Worm (Caenorhabditis elegans): ENCODE data around the gene F16G10.6.

F16G10.6 gene

ce11 chrII:2411093-2411492 is 33.4 kb upstream of the F16G10.6 start:
- TF ChIP-seq med-1 (GFP tag; optimal IDR thresholded peaks at IDR 0.05; ENCODE audit: insufficient read depth) (no peak), ztf-23 (GFP tag; IDR thresholded peaks at IDR 0.05) (no peak), klf-2 (GFP tag; conservative IDR thresholded peaks at IDR 0.05) (no peak), tab-1 (GFP tag; IDR thresholded peaks at IDR 0.05) (no peak), ref-1 (GFP tag; conservative IDR thresholded peaks at IDR 0.05) (no peak), flt-1 (GFP tag; IDR thresholded peaks at IDR 0.05) (no peak), ztf-29 (GFP tag; IDR thresholded peaks at IDR 0.05) (no peak), T22C8.4 (GFP tag; IDR thresholded peaks at IDR 0.05) (no peak), cog-1 (tag; optimal IDR thresholded peaks at IDR 0.05) (no peak)

ce11 chrII:2403984-2404383 is 26.3 kb upstream of the F16G10.6 start, which contains the start of gene F16G10.1:
F16G10.1 (plus strand) TSS chrII:2404284.
- no peak for TF ChIP-seq T22C8.4 (GFP tag; IDR thresholded peaks at IDR 0.05)
- no peak for TF ChIP-seq ztf-29 (GFP tag; IDR thresholded peaks at IDR 0.05)
- TF ChIP-seq klf-2 (GFP tag; conservative IDR thresholded peaks at IDR 0.05) = no peak
- TF ChIP-seq flt-1 (GFP tag; IDR thresholded peaks at IDR 0.05) = no peak
- TF ChIP-seq ref-1 (GFP tag; conservative IDR thresholded peaks at IDR 0.05) = no peak

ce11 chrII:2399810-2400209 is 22.2 kb upstream of the F16G10.6 start:
- TF ChIP-seq med-1 (GFP tag; optimal IDR thresholded peaks at IDR 0.05; ENCODE audit: insufficient read depth) (no peak), cog-1 (tag; optimal IDR thresholded peaks at IDR 0.05) (no peak), klf-2 (GFP tag; conservative IDR thresholded peaks at IDR 0.05) (no peak), ztf-29 (GFP tag; IDR thresholded peaks at IDR 0.05) (no peak)

ce11 chrII:2398884-2399283 is 21.2 kb upstream of the F16G10.6 start, which contains the start of gene F16G10.14:
F16G10.14 (minus strand) TSS chrII:2398984.
- TF ChIP-seq ref-1 (GFP tag; conservative IDR thresholded peaks at IDR 0.05) (no peak), tab-1 (GFP tag; IDR thresholded peaks at IDR 0.05) (no peak)

- no peak for TF ChIP-seq klf-2 (GFP tag; conservative IDR thresholded peaks at IDR 0.05)
- no peak for TF ChIP-seq T22C8.4 (GFP tag; IDR thresholded peaks at IDR 0.05)
- no peak for TF ChIP-seq ztf-29 (GFP tag; IDR thresholded peaks at IDR 0.05)
- TF ChIP-seq cog-1 (tag; optimal IDR thresholded peaks at IDR 0.05) = no peak
- no peak for TF ChIP-seq flt-1 (GFP tag; IDR thresholded peaks at IDR 0.05)
- no peak for TF ChIP-seq ztf-23 (GFP tag; IDR thresholded peaks at IDR 0.05)
- TF ChIP-seq ref-1 (GFP tag; conservative IDR thresholded peaks at IDR 0.05) = no peak
- no peak for TF ChIP-seq med-1 (GFP tag; optimal IDR thresholded peaks at IDR 0.05; ENCODE audit: insufficient read depth)
- TF ChIP-seq tab-1 (GFP tag; IDR thresholded peaks at IDR 0.05) = no peak
These were observed 18.2 kb upstream of the F16G10.6 start, which contains the start of gene F16G10.13 for ce11 chrII:2395864-2396263. F16G10.13 (minus strand) TSS chrII:2395964.

ce11 chrII:2393821-2394220 is 16.2 kb upstream of the F16G10.6 start, which contains the start of gene F16G10.11:
F16G10.11 (minus strand) TSS chrII:2393921.
- TF ChIP-seq T22C8.4 (GFP tag; IDR thresholded peaks at IDR 0.05) (no peak), flt-1 (GFP tag; IDR thresholded peaks at IDR 0.05) (no peak), ref-1 (GFP tag; conservative IDR thresholded peaks at IDR 0.05) (no peak), tab-1 (GFP tag; IDR thresholded peaks at IDR 0.05) (no peak), ztf-23 (GFP tag; IDR thresholded peaks at IDR 0.05) (no peak), klf-2 (GFP tag; conservative IDR thresholded peaks at IDR 0.05) (no peak), cog-1 (tag; optimal IDR thresholded peaks at IDR 0.05) (no peak), med-1 (GFP tag; optimal IDR thresholded peaks at IDR 0.05; ENCODE audit: insufficient read depth) (no peak), ztf-29 (GFP tag; IDR thresholded peaks at IDR 0.05) (no peak)

- TF ChIP-seq flt-1 (GFP tag; IDR thresholded peaks at IDR 0.05) = no peak
- TF ChIP-seq med-1 (GFP tag; optimal IDR thresholded peaks at IDR 0.05; ENCODE audit: insufficient read depth) = no peak
- no peak for TF ChIP-seq tab-1 (GFP tag; IDR thresholded peaks at IDR 0.05)
- no peak for TF ChIP-seq ztf-23 (GFP tag; IDR thresholded peaks at IDR 0.05)
- no peak for TF ChIP-seq ref-1 (GFP tag; conservative IDR thresholded peaks at IDR 0.05)
- TF ChIP-seq ztf-29 (GFP tag; IDR thresholded peaks at IDR 0.05) = no peak
- no peak for TF ChIP-seq cog-1 (tag; optimal IDR thresholded peaks at IDR 0.05)
- TF ChIP-seq klf-2 (GFP tag; conservative IDR thresholded peaks at IDR 0.05) = no peak
- TF ChIP-seq T22C8.4 (GFP tag; IDR thresholded peaks at IDR 0.05) = no peak
These were observed 13.2 kb upstream of the F16G10.6 start, which contains the start of gene F16G10.10 for ce11 chrII:2390884-2391283. F16G10.10 (minus strand) TSS chrII:2390984.

- TF ChIP-seq ztf-29 (GFP tag; IDR thresholded peaks at IDR 0.05) (no peak), med-1 (GFP tag; optimal IDR thresholded peaks at IDR 0.05; ENCODE audit: insufficient read depth) (no peak), tab-1 (GFP tag; IDR thresholded peaks at IDR 0.05) (no peak), cog-1 (tag; optimal IDR thresholded peaks at IDR 0.05) (no peak), T22C8.4 (GFP tag; IDR thresholded peaks at IDR 0.05) (no peak), flt-1 (GFP tag; IDR thresholded peaks at IDR 0.05) (no peak), ref-1 (GFP tag; conservative IDR thresholded peaks at IDR 0.05) (no peak), ztf-23 (GFP tag; IDR thresholded peaks at IDR 0.05) (no peak), klf-2 (GFP tag; conservative IDR thresholded peaks at IDR 0.05) (no peak)
These were observed 7.8 kb upstream of the F16G10.6 start, which contains the start of gene F16G10.9 for ce11 chrII:2385495-2385894. F16G10.9 (minus strand) TSS chrII:2385595.

- no peak for TF ChIP-seq klf-2 (GFP tag; conservative IDR thresholded peaks at IDR 0.05)
- TF ChIP-seq T22C8.4 (GFP tag; IDR thresholded peaks at IDR 0.05) = no peak
These were observed 5.7 kb upstream of the F16G10.6 start, which contains the start of gene F16G10.8 for ce11 chrII:2383334-2383733. F16G10.8 (minus strand) TSS chrII:2383434.

ce11 chrII:2380174-2380573 is 2.5 kb upstream of the F16G10.6 start, which contains the start of gene F16G10.7:
F16G10.7 (minus strand) TSS chrII:2380274.
- TF ChIP-seq ztf-29 (GFP tag; IDR thresholded peaks at IDR 0.05) = no peak
- TF ChIP-seq cog-1 (tag; optimal IDR thresholded peaks at IDR 0.05) = no peak
- no peak for TF ChIP-seq ref-1 (GFP tag; conservative IDR thresholded peaks at IDR 0.05)
- no peak for TF ChIP-seq med-1 (GFP tag; optimal IDR thresholded peaks at IDR 0.05; ENCODE audit: insufficient read depth)
- TF ChIP-seq klf-2 (GFP tag; conservative IDR thresholded peaks at IDR 0.05) = no peak
- TF ChIP-seq ztf-23 (GFP tag; IDR thresholded peaks at IDR 0.05) = no peak
- no peak for TF ChIP-seq T22C8.4 (GFP tag; IDR thresholded peaks at IDR 0.05)
- no peak for TF ChIP-seq flt-1 (GFP tag; IDR thresholded peaks at IDR 0.05)
- no peak for TF ChIP-seq tab-1 (GFP tag; IDR thresholded peaks at IDR 0.05)
